Fruit fly (Drosophila melanogaster): Measurements from ENCODE around the gene CG12502.

The CG12502 gene

DNA sequence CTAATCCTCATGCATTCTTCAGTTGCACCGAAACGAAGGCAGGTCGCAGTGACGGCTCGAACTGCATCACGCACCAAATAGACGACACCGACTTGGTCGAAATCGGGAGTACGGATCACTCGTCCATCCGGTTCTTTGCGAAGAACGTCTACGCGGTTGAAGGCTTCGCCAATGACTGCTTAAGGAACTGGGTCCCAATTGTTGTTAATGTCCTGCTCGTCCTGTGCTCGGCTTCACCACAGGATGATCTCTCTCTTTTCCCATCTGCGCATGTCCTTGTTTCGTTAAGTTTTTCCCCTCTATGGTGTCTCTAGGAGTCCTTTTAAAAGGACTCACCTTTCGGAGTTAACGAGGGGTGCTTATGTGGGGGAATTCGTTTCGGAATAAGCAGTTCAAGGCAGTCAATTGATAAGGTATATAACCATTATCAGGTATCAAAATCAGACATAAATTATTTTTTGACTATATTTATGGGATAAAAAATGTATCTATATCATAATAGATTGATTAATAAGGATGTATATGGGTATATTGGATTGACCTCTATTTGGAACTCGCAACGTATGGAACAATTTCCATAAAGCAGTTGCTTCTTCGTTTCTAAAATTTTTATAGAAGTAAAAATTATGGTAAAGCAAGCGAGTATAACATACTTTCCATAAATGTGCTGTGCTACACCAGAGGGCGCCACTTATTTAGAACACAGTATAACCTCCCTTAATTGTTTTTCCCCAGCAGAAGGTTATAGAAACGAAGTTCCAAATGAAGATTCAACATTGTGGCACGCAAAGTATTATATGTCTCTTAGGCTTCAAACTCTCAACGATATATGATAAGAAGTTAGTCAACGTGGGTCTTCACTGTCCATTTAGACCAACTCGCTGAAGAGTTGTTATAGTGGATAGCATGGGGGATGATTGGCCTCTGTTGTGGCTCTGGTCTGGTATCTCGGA lies 7.9 kb upstream of the CG12502 start, which contains the start of gene dpr20 (continued):
- TF ChIP-seq CG1603 (tag; optimal IDR thresholded peaks at IDR 0.05) (peak; percentile 80), Dll (GFP tag; IDR thresholded peaks at IDR 0.05; ENCODE audit: partially characterized antibody) (no peak), sim (GFP tag; IDR thresholded peaks at IDR 0.05) (peak; percentile 10; the same call in 1 of the 2 replicates), CG10209 (GFP tag; optimal IDR thresholded peaks at IDR 0.05) (peak; percentile 73), unpg (GFP tag; optimal IDR thresholded peaks at IDR 0.05) (peak; percentile 78), gem (tag; optimal IDR thresholded peaks at IDR 0.05) (peak; percentile 77), ind (GFP tag; optimal IDR thresholded peaks at IDR 0.05) (peak; percentile 89), slp2 (GFP tag; optimal IDR thresholded peaks at IDR 0.05) (peak; percentile 50), Sox100B (GFP tag; optimal IDR thresholded peaks at IDR 0.05) (no peak), CG14667 (GFP tag; IDR thresholded peaks at IDR 0.05) (peak; percentile 75), gsb (GFP tag; IDR thresholded peaks at IDR 0.05) (peak; percentile 83), dm (GFP tag; optimal IDR thresholded peaks at IDR 0.05) (peak; percentile 15), CG12659 (GFP tag; optimal IDR thresholded peaks at IDR 0.05) (peak; percentile 67), corto (GFP tag; optimal IDR thresholded peaks at IDR 0.05) (no peak), CG12299 (tag; optimal IDR thresholded peaks at IDR 0.05) (peak; percentile 46), ro (GFP tag; IDR thresholded peaks at IDR 0.05) (peak; percentile 77), Nf-YC (tag; optimal IDR thresholded peaks at IDR 0.05) (peak; percentile 32), scrt (GFP tag; optimal IDR thresholded peaks at IDR 0.05) (peak; percentile 76), fd102C (GFP tag; optimal IDR thresholded peaks at IDR 0.05) (no peak), CG43689 (GFP tag; IDR thresholded peaks at IDR 0.05) (peak; percentile 80), CG17385 (GFP tag; optimal IDR thresholded peaks at IDR 0.05) (peak; percentile 67), Xbp1 (GFP tag; optimal IDR thresholded peaks at IDR 0.05) (peak; percentile 81), unc-4 (GFP tag; IDR thresholded peaks at IDR 0.05; ENCODE audit: partially characterized antibody) (no peak), CG11695 (GFP tag; IDR thresholded peaks at IDR 0.05) (peak; percentile 84), pum (GFP tag; optimal IDR thresholded peaks at IDR 0.05) (peak; percentile 55), CG5953 (GFP tag; IDR thresholded peaks at IDR 0.05) (peak; percentile 84), CG10431 (GFP tag; optimal IDR thresholded peaks at IDR 0.05) (no peak), dan (GFP tag; IDR thresholded peaks at IDR 0.05) (peak; percentile 64), bab2 (GFP tag; optimal IDR thresholded peaks at IDR 0.05) (peak; percentile 72), CG2678 (tag; optimal IDR thresholded peaks at IDR 0.05) (peak; percentile 82), lilli (GFP tag; optimal IDR thresholded peaks at IDR 0.05) (peak; percentile 89), vvl (GFP tag; IDR thresholded peaks at IDR 0.05) (peak; percentile 95), CG8388 (GFP tag; optimal IDR thresholded peaks at IDR 0.05) (peak; percentile 41), dmrt11E (tag; optimal IDR thresholded peaks at IDR 0.05) (peak; percentile 43), CG2116 (GFP tag; optimal IDR thresholded peaks at IDR 0.05) (no peak), CG3726 (GFP tag; IDR thresholded peaks at IDR 0.05) (peak; percentile 63; the same call in 1 of the 3 replicates), cato (GFP tag; optimal IDR thresholded peaks at IDR 0.05; ENCODE audit: borderline replicate concordance) (no peak), slbo (GFP tag; IDR thresholded peaks at IDR 0.05) (peak; percentile 95), pzg (GFP tag; optimal IDR thresholded peaks at IDR 0.05) (peak; percentile 16), Xrp1 (GFP tag; IDR thresholded peaks at IDR 0.05) (peak; percentile 87), YL-1 (GFP tag; optimal IDR thresholded peaks at IDR 0.05) (no peak), Med (GFP tag) (peak; percentile 98), hbn (GFP tag; IDR thresholded peaks at IDR 0.05; ENCODE audit: partially characterized antibody) (no peak), az2 (GFP tag; optimal IDR thresholded peaks at IDR 0.05) (peak; percentile 65), Atf-2 (GFP tag; optimal IDR thresholded peaks at IDR 0.05) (peak; percentile 39), tap (tag; optimal IDR thresholded peaks at IDR 0.05) (peak; percentile 24), CG6791 (GFP tag; IDR thresholded peaks at IDR 0.05; ENCODE audit: partially characterized antibody) (no peak), CG7556 (GFP tag; optimal IDR thresholded peaks at IDR 0.05) (peak; percentile 61)
